Fruit fly (Drosophila melanogaster): ENCODE measurements around the gene CG9287.

CG9287 gene

DNA sequence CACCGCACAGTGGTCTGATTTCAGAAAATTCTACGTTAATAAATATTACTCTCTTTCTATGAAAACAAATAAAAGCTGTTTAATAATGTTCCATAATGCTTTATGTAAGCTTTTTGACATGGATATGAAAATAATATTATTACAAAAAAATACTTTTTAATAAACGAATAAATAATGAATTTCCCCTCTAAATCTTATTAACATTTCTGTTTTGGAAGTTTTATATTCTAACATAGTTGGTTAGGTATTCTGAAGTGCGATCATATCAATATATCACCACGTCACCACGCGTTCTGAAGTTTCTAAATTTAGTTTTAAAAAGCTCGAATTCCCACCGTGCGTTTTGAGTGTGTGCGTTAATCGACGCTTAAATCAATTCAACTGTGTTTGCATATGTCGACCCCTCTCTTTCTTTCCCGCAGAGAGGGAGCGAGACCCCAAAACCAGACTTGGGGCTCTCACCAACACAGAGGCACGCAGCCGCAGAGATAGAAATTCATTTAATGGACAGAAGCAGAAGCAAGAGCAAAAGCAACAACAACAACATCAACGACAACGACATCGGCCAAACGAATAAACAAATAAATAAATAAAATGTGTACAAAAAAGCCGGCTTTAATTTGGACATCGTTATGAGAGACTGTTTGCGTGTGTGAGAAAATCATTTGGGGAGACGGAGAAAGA is 11.8 kb upstream of the CG9287 start (continued):
- TF ChIP-seq CG14441 (GFP tag; IDR thresholded peaks at IDR 0.05): 0 out of 2 replicates have a peak, but pooled peaks have one; percentile 63
- TF ChIP-seq BEAF-32 (GFP tag; optimal IDR thresholded peaks at IDR 0.05): no peak
- TF ChIP-seq scrt (GFP tag; optimal IDR thresholded peaks at IDR 0.05): peak; percentile 75
- TF ChIP-seq sens-2 (GFP tag; IDR thresholded peaks at IDR 0.05): no peak
- no peak for TF ChIP-seq Gsc (GFP tag; IDR thresholded peaks at IDR 0.05)
- TF ChIP-seq br (optimal IDR thresholded peaks at IDR 0.05): no peak
- peak; percentile 33 for TF ChIP-seq CG9609 (GFP tag; optimal IDR thresholded peaks at IDR 0.05)
- TF ChIP-seq CG12219 (GFP tag; optimal IDR thresholded peaks at IDR 0.05): peak; percentile 44
- peak; percentile 62 for TF ChIP-seq Atf3 (GFP tag; optimal IDR thresholded peaks at IDR 0.05)
- TF ChIP-seq CG3847 (GFP tag; IDR thresholded peaks at IDR 0.05): peak; percentile 72
- peak; percentile 69; the same call in 1 of the 2 replicates for TF ChIP-seq esg (GFP tag; conservative IDR thresholded peaks at IDR 0.05)
- peak; percentile 62 to 83 for TF ChIP-seq dpn (GFP tag; optimal IDR thresholded peaks at IDR 0.05)
- no peak for TF ChIP-seq HLH54F (GFP tag; optimal IDR thresholded peaks at IDR 0.05)
- peak; percentile 1 for TF ChIP-seq CG8089 (GFP tag; optimal IDR thresholded peaks at IDR 0.05)
- peak; percentile 3 for TF ChIP-seq CG15073 (GFP tag; optimal IDR thresholded peaks at IDR 0.05)
- TF ChIP-seq CG7786 (GFP tag; optimal IDR thresholded peaks at IDR 0.05): peak; percentile 26
- TF ChIP-seq CG1647 (GFP tag; optimal IDR thresholded peaks at IDR 0.05): peak; percentile 44
- peak; percentile 0 for TF ChIP-seq CG7745 (tag; optimal IDR thresholded peaks at IDR 0.05)
- no peak for TF ChIP-seq pzg (GFP tag; optimal IDR thresholded peaks at IDR 0.05)
- peak; percentile 88 for TF ChIP-seq bcd (GFP tag; optimal IDR thresholded peaks at IDR 0.05)
- TF ChIP-seq tll (GFP tag; optimal IDR thresholded peaks at IDR 0.05): no peak
- peak; percentile 68 for TF ChIP-seq CG32772 (GFP tag; IDR thresholded peaks at IDR 0.05)
- no peak for TF ChIP-seq mld (GFP tag; IDR thresholded peaks at IDR 0.05; ENCODE audit: partially characterized antibody)
- TF ChIP-seq kay (GFP tag; optimal IDR thresholded peaks at IDR 0.05): peak; percentile 83
- TF ChIP-seq HLH4C (GFP tag; IDR thresholded peaks at IDR 0.05; ENCODE audit: partially characterized antibody): no peak

DNA sequence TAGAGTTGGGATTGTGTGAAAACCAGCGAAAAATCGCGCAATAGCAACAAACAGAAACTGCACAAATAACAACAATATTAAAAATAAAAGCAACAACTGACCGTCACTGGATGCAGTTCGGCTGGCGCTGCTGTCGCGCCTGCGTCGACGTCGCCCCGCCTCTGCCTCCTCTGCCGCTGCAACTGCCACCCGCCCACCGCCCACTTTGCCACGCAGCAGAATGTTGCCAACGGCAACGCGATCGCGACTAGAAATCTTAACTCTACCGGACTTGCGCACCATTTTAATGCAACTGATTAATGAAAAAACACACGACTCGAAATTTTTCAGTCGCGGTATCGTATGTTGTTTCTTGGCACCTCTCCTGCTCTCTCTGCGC is 11.3 kb upstream of the CG9287 start:
- TF ChIP-seq Opbp (GFP tag; IDR thresholded peaks at IDR 0.05; ENCODE audit: partially characterized antibody): 0 out of 3 replicates have a peak, but pooled peaks have one; percentile 34
- no peak for TF ChIP-seq CG2889 (GFP tag; IDR thresholded peaks at IDR 0.05)
- TF ChIP-seq TFAM (GFP tag; optimal IDR thresholded peaks at IDR 0.05): no peak
- TF ChIP-seq ci (GFP tag; IDR thresholded peaks at IDR 0.05): peak; percentile 47; the same call in 2 of the 3 replicates
- peak; percentile 71; the same call in 2 of the 3 replicates for TF ChIP-seq CG6175 (GFP tag; IDR thresholded peaks at IDR 0.05)
- TF ChIP-seq sim (GFP tag; IDR thresholded peaks at IDR 0.05): peak; percentile 30; the same call in 1 of the 2 replicates
- 0 out of 3 replicates have a peak, but pooled peaks have one; percentile 35 for TF ChIP-seq CG11456 (GFP tag; IDR thresholded peaks at IDR 0.05)
- TF ChIP-seq CG3281 (GFP tag; optimal IDR thresholded peaks at IDR 0.05): no peak
- TF ChIP-seq crol (GFP tag; IDR thresholded peaks at IDR 0.05): peak; percentile 79
- no peak for TF ChIP-seq CG18764 (GFP tag; optimal IDR thresholded peaks at IDR 0.05)
- TF ChIP-seq CG16779 (GFP tag; IDR thresholded peaks at IDR 0.05): no peak
- TF ChIP-seq CG14710 (tag; optimal IDR thresholded peaks at IDR 0.05): no peak
- peak; percentile 37; the same call in 1 of the 4 replicates for TF ChIP-seq chinmo (GFP tag; IDR thresholded peaks at IDR 0.05; ENCODE audit: partially characterized antibody)
- TF ChIP-seq bowl (GFP tag; IDR thresholded peaks at IDR 0.05): no peak
- 0 out of 2 replicates have a peak, but pooled peaks have one; percentile 18 for TF ChIP-seq Bgb (GFP tag; IDR thresholded peaks at IDR 0.05; ENCODE audit: partially characterized antibody)
- 0 out of 3 replicates have a peak, but pooled peaks have one; percentile 25 for TF ChIP-seq ken (GFP tag; IDR thresholded peaks at IDR 0.05)
- TF ChIP-seq CG7786 (GFP tag; optimal IDR thresholded peaks at IDR 0.05): no peak
- no peak for TF ChIP-seq lov (optimal IDR thresholded peaks at IDR 0.05)
- no peak for TF ChIP-seq lov (GFP tag; IDR thresholded peaks at IDR 0.05)
- no peak for TF ChIP-seq dmrt11E (tag; optimal IDR thresholded peaks at IDR 0.05)
- no peak for TF ChIP-seq PHDP (tag; optimal IDR thresholded peaks at IDR 0.05)
- TF ChIP-seq rib (GFP tag; IDR thresholded peaks at IDR 0.05): 0 out of 2 replicates have a peak, but pooled peaks have one; percentile 31
- no peak for TF ChIP-seq eyg (GFP tag; optimal IDR thresholded peaks at IDR 0.05)
- TF ChIP-seq Dll (GFP tag; IDR thresholded peaks at IDR 0.05; ENCODE audit: partially characterized antibody): 0 out of 4 replicates have a peak, but pooled peaks have one; percentile 28
- TF ChIP-seq prd (optimal IDR thresholded peaks at IDR 0.05): no peak
- no peak for TF ChIP-seq prd (GFP tag; IDR thresholded peaks at IDR 0.05)

All from whole organism, embryonic.